Worm (Caenorhabditis elegans) whole organism, L4 larva: ENCODE results near the gene dyf-17.

Source experiments
- Y75B8A.6 ChIP-seq: fragments of 200-800 bp; sonication (Bioruptor generic); IDR thresholded peaks from 2 replicates; pipeline ENCODE4 v1.3.6; 2022; ENCODE audit warnings: missing genetic modification reagents, missing genetic modification characterization, missing compliant biosample characterization
- ZK546.5 ChIP-seq, 2 experiments: sonication (generic microtip); optimal IDR thresholded peaks; 2 replicates each; lab custom pipeline; 2017; ENCODE audit warnings: missing biosample characterization in 2 of 2, missing genetic modification characterization in 2 of 2
- attf-4 ChIP-seq: sonication (generic microtip); optimal IDR thresholded peaks from 3 replicates; lab custom pipeline; 2017; ENCODE audit warnings: missing biosample characterization, missing genetic modification characterization
- ces-1 ChIP-seq: fragments of 150-350 bp; sonication (generic microtip); optimal IDR thresholded peaks from 4 replicates; lab custom pipeline; 2014; ENCODE audit warnings: missing biosample characterization, missing genetic modification reagents, missing genetic modification characterization
- cey-2 ChIP-seq: sonication (generic microtip); optimal IDR thresholded peaks from 3 replicates; lab custom pipeline; 2017; ENCODE audit warnings: missing genetic modification characterization, mild to moderate bottlenecking, missing compliant biosample characterization, antibody characterized with exemption, borderline replicate concordance; ENCODE audit not compliant: insufficient read depth
- fkh-10 ChIP-seq: fragments of 150-350 bp; optimal IDR thresholded peaks from 2 replicates; lab custom pipeline; 2014; ENCODE audit warnings: missing biosample characterization, missing genetic modification reagents, missing genetic modification characterization
- lin-13 ChIP-seq: fragments of 150-350 bp; optimal IDR thresholded peaks from 2 replicates; lab custom pipeline; 2014; ENCODE audit warnings: missing biosample characterization, missing genetic modification reagents, missing genetic modification characterization
- lin-38 ChIP-seq: fragments of 200-800 bp; sonication (Bioruptor generic); IDR thresholded peaks from 2 replicates; pipeline ENCODE4 v1.3.6; 2022; ENCODE audit warnings: missing genetic modification reagents, missing genetic modification characterization, missing compliant biosample characterization
- nhr-11 ChIP-seq: fragments of 150-350 bp; optimal IDR thresholded peaks from 2 replicates; lab custom pipeline; 2014; ENCODE audit warnings: missing biosample characterization, missing genetic modification characterization
- nhr-237 ChIP-seq: sonication (generic microtip); optimal IDR thresholded peaks from 2 replicates; lab custom pipeline; 2017; ENCODE audit warnings: missing biosample characterization, missing genetic modification characterization
- nhr-28 ChIP-seq: fragments of 150-350 bp; optimal IDR thresholded peaks from 2 replicates; lab custom pipeline; 2014; ENCODE audit warnings: missing biosample characterization, missing genetic modification characterization
- pqm-1 ChIP-seq: sonication (generic microtip); optimal IDR thresholded peaks from 2 replicates; lab custom pipeline; 2017; ENCODE audit warnings: missing biosample characterization, missing genetic modification characterization

DNA sequence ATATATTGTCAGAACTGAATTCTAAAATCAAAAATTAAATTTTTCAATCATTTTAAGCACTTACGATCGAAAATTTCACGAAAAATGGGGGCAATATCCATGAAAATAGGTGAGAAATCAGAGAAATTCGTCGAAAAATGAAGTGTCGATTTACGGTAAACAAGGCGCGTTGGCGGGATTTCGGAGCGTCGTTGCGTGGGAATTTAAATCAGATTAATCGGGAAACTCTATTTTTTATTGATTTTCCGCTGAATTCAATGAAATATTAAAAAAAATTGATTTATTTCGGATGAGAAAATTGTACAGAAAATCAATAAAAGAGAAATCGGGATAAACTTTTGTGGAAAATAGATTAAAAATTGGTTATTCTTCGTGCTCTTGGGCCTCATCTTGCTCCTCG is 8.1 kb upstream of the dyf-17 start, which contains the start of gene Y39B6A.13:
- TF ChIP-seq pqm-1 (tag; lab: Kevin White, UChicago), result no peak
- peak; percentile 23; the same call in 1 of the 2 replicates for TF ChIP-seq lin-38 (GFP tag; lab: Robert Waterston, UW)
- no peak for TF ChIP-seq ZK546.5 (tag; optimal IDR thresholded peaks at IDR 0.05; lab: Kevin White, UChicago)
- TF ChIP-seq cey-2 (tag; lab: Kevin White, UChicago), result no peak
- TF ChIP-seq nhr-237, result no peak
- no peak for TF ChIP-seq lin-13
- TF ChIP-seq fkh-10 (GFP tag; lab: Kevin White, UChicago), result no peak
- TF ChIP-seq ces-1 (GFP tag; lab: Kevin White, UChicago), result no peak
- TF ChIP-seq attf-4 (tag; lab: Kevin White, UChicago), result no peak
- TF ChIP-seq Y75B8A.6 (GFP tag; lab: Robert Waterston, UW), result no peak
- TF ChIP-seq nhr-11 (tag; lab: Kevin White, UChicago), result no peak
- TF ChIP-seq nhr-28 (tag; lab: Kevin White, UChicago), result peak; percentile 30
